Fruit fly (Drosophila melanogaster): ENCODE measurements around the gene CG15803.

CG15803 gene

dm6 chr3R:18398460-18398901 is 38.0 kb upstream of the CG15803 start:
- no peak for TF ChIP-seq CG33017 (tag; optimal IDR thresholded peaks at IDR 0.05)
- no peak for TF ChIP-seq ovo (GFP tag; optimal IDR thresholded peaks at IDR 0.05)
- TF ChIP-seq Clk (GFP tag; optimal IDR thresholded peaks at IDR 0.05) = no peak
- TF ChIP-seq CG7101 (tag; optimal IDR thresholded peaks at IDR 0.05) = no peak
- no peak for TF ChIP-seq CG12768 (GFP tag; optimal IDR thresholded peaks at IDR 0.05)
- TF ChIP-seq toe (GFP tag; optimal IDR thresholded peaks at IDR 0.05) = no peak
- TF ChIP-seq Mnt (GFP tag; optimal IDR thresholded peaks at IDR 0.05) = peak; percentile 8
- peak; percentile 35 for TF ChIP-seq tj (GFP tag; optimal IDR thresholded peaks at IDR 0.05)
- no peak for TF ChIP-seq cnc (optimal IDR thresholded peaks at IDR 0.05)
- no peak for TF ChIP-seq CG11617 (GFP tag; optimal IDR thresholded peaks at IDR 0.05)
- TF ChIP-seq bab1 (GFP tag; optimal IDR thresholded peaks at IDR 0.05) = no peak
- no peak for TF ChIP-seq CG5204 (GFP tag; optimal IDR thresholded peaks at IDR 0.05)

dm6 chr3R:18397834-18398378 is 37.4 kb upstream of the CG15803 start:
- peak; percentile 67 for TF ChIP-seq tj (GFP tag; optimal IDR thresholded peaks at IDR 0.05)
- no peak for TF ChIP-seq CG1620 (GFP tag; optimal IDR thresholded peaks at IDR 0.05)
- peak; percentile 19 for TF ChIP-seq pad (GFP tag; optimal IDR thresholded peaks at IDR 0.05)
- TF ChIP-seq CG14711 (tag; optimal IDR thresholded peaks at IDR 0.05) = no peak
- TF ChIP-seq cic (GFP tag; optimal IDR thresholded peaks at IDR 0.05) = peak; percentile 91
- TF ChIP-seq Mnt (GFP tag; optimal IDR thresholded peaks at IDR 0.05) = no peak
- TF ChIP-seq CG12768 (GFP tag; optimal IDR thresholded peaks at IDR 0.05) = no peak

- TF ChIP-seq CG7101 (tag; optimal IDR thresholded peaks at IDR 0.05) (peak; percentile 94), tj (GFP tag; optimal IDR thresholded peaks at IDR 0.05) (peak; percentile 74), Clk (GFP tag; optimal IDR thresholded peaks at IDR 0.05) (peak; percentile 87), bab1 (GFP tag; optimal IDR thresholded peaks at IDR 0.05) (peak; percentile 97), Mnt (GFP tag; optimal IDR thresholded peaks at IDR 0.05) (peak; percentile 82), pad (GFP tag; optimal IDR thresholded peaks at IDR 0.05) (peak; percentile 86), cic (GFP tag; optimal IDR thresholded peaks at IDR 0.05) (peak; percentile 89), CG1620 (GFP tag; optimal IDR thresholded peaks at IDR 0.05) (peak; percentile 86), CG14711 (tag; optimal IDR thresholded peaks at IDR 0.05) (peak; percentile 90), cnc (optimal IDR thresholded peaks at IDR 0.05) (no peak), Crg-1 (GFP tag; optimal IDR thresholded peaks at IDR 0.05) (peak; percentile 94), CG7045 (GFP tag; optimal IDR thresholded peaks at IDR 0.05) (peak; percentile 86), CG11617 (GFP tag; optimal IDR thresholded peaks at IDR 0.05) (peak; percentile 93), Hr96 (GFP tag; optimal IDR thresholded peaks at IDR 0.05) (peak; percentile 70), CG5204 (GFP tag; optimal IDR thresholded peaks at IDR 0.05) (peak; percentile 92), kay (GFP tag; ENCODE audit: borderline replicate concordance) (peak; percentile 83), toe (GFP tag; optimal IDR thresholded peaks at IDR 0.05) (peak; percentile 89), ovo (GFP tag; optimal IDR thresholded peaks at IDR 0.05) (peak; percentile 92), CG12768 (GFP tag; optimal IDR thresholded peaks at IDR 0.05) (peak; percentile 95), CG33017 (tag; optimal IDR thresholded peaks at IDR 0.05) (peak; percentile 90)
These were observed 36.5 kb upstream of the CG15803 start, which contains the start of gene Vti1b for dm6 chr3R:18396801-18397604. Gene Vti1b, plus strand, starts transcription at chr3R:18396995.

- TF ChIP-seq CG12768 (GFP tag; optimal IDR thresholded peaks at IDR 0.05) = no peak
- TF ChIP-seq CG7101 (tag; optimal IDR thresholded peaks at IDR 0.05) = no peak
- no peak for TF ChIP-seq kay (GFP tag; ENCODE audit: borderline replicate concordance)
- TF ChIP-seq Crg-1 (GFP tag; optimal IDR thresholded peaks at IDR 0.05) = no peak
- peak; percentile 100 for TF ChIP-seq tj (GFP tag; optimal IDR thresholded peaks at IDR 0.05)
- no peak for TF ChIP-seq pad (GFP tag; optimal IDR thresholded peaks at IDR 0.05)
These were observed 35.2 kb upstream of the CG15803 start for dm6 chr3R:18395694-18396093.

- TF ChIP-seq ovo (GFP tag; optimal IDR thresholded peaks at IDR 0.05) = no peak
- TF ChIP-seq toe (GFP tag; optimal IDR thresholded peaks at IDR 0.05) = no peak
- TF ChIP-seq Clk (GFP tag; optimal IDR thresholded peaks at IDR 0.05) = no peak
- no peak for TF ChIP-seq CG7045 (GFP tag; optimal IDR thresholded peaks at IDR 0.05)
- TF ChIP-seq CG14711 (tag; optimal IDR thresholded peaks at IDR 0.05) = no peak
- no peak for TF ChIP-seq Crg-1 (GFP tag; optimal IDR thresholded peaks at IDR 0.05)
- TF ChIP-seq CG7101 (tag; optimal IDR thresholded peaks at IDR 0.05) = no peak
- TF ChIP-seq CG5204 (GFP tag; optimal IDR thresholded peaks at IDR 0.05) = no peak
- TF ChIP-seq Hr96 (GFP tag; optimal IDR thresholded peaks at IDR 0.05) = no peak
- TF ChIP-seq kay (GFP tag; ENCODE audit: borderline replicate concordance) = no peak
- TF ChIP-seq Mnt (GFP tag; optimal IDR thresholded peaks at IDR 0.05) = no peak
These were observed 34.3 kb upstream of the CG15803 start for dm6 chr3R:18394876-18395275.

dm6 chr3R:18393436-18393835 is 32.9 kb upstream of the CG15803 start:
- TF ChIP-seq CG14711 (tag; optimal IDR thresholded peaks at IDR 0.05) = peak; percentile 3
- TF ChIP-seq kay (GFP tag; ENCODE audit: borderline replicate concordance) = no peak
- TF ChIP-seq bab1 (GFP tag; optimal IDR thresholded peaks at IDR 0.05) = peak; percentile 32
- no peak for TF ChIP-seq Clk (GFP tag; optimal IDR thresholded peaks at IDR 0.05)
- TF ChIP-seq CG1620 (GFP tag; optimal IDR thresholded peaks at IDR 0.05) = no peak
- no peak for TF ChIP-seq Crg-1 (GFP tag; optimal IDR thresholded peaks at IDR 0.05)
- peak; percentile 33 for TF ChIP-seq toe (GFP tag; optimal IDR thresholded peaks at IDR 0.05)
- TF ChIP-seq CG7045 (GFP tag; optimal IDR thresholded peaks at IDR 0.05) = no peak
- TF ChIP-seq CG12768 (GFP tag; optimal IDR thresholded peaks at IDR 0.05) = no peak
- no peak for TF ChIP-seq pad (GFP tag; optimal IDR thresholded peaks at IDR 0.05)
- TF ChIP-seq Mnt (GFP tag; optimal IDR thresholded peaks at IDR 0.05) = peak; percentile 14
- no peak for TF ChIP-seq ovo (GFP tag; optimal IDR thresholded peaks at IDR 0.05)
- TF ChIP-seq CG11617 (GFP tag; optimal IDR thresholded peaks at IDR 0.05) = peak; percentile 76
- peak; percentile 1 for TF ChIP-seq cic (GFP tag; optimal IDR thresholded peaks at IDR 0.05)
- TF ChIP-seq cnc (optimal IDR thresholded peaks at IDR 0.05) = no peak
- peak; percentile 71 for TF ChIP-seq CG7101 (tag; optimal IDR thresholded peaks at IDR 0.05)
- no peak for TF ChIP-seq CG5204 (GFP tag; optimal IDR thresholded peaks at IDR 0.05)
- TF ChIP-seq CG33017 (tag; optimal IDR thresholded peaks at IDR 0.05) = peak; percentile 37
- TF ChIP-seq tj (GFP tag; optimal IDR thresholded peaks at IDR 0.05) = peak; percentile 32
- TF ChIP-seq Hr96 (GFP tag; optimal IDR thresholded peaks at IDR 0.05) = no peak

Data from whole organism, adult.